Worm (Caenorhabditis elegans) whole organism, L1 larva: ENCODE results near the gene Y48A6B.7.

Source experiments
- C04F5.9 ChIP-seq: sonication (generic microtip); optimal IDR thresholded peaks from 2 replicates; lab custom pipeline; 2016; ENCODE audit warnings: missing genetic modification characterization, missing compliant biosample characterization
- C34B4.2 ChIP-seq: sonication (generic microtip); optimal IDR thresholded peaks from 2 replicates; lab custom pipeline; 2017; ENCODE audit warnings: mild to moderate bottlenecking, missing genetic modification characterization, missing compliant biosample characterization
- Y116A8C.19 ChIP-seq: sonication (generic microtip); optimal IDR thresholded peaks from 2 replicates; lab custom pipeline; 2016; ENCODE audit warnings: missing compliant biosample characterization, missing genetic modification characterization, borderline replicate concordance
- alr-1 ChIP-seq: fragments of 200-800 bp; sonication (Bioruptor generic); optimal IDR thresholded peaks from 2 replicates; lab custom pipeline; 2018; ENCODE audit warnings: borderline replicate concordance, mild to moderate bottlenecking, missing genetic modification characterization, missing compliant biosample characterization
- ama-1 ChIP-seq: fragments of 150-350 bp; optimal IDR thresholded peaks from 2 replicates; lab custom pipeline; 2014
- blmp-1 ChIP-seq: fragments of 150-350 bp; optimal IDR thresholded peaks from 2 replicates; lab custom pipeline; 2014; ENCODE audit warnings: missing biosample characterization, missing genetic modification characterization
- ceh-63 ChIP-seq: fragments of 200-800 bp; sonication (Bioruptor generic); optimal IDR thresholded peaks from 2 replicates; lab custom pipeline; 2018; ENCODE audit warnings: mild to moderate bottlenecking, missing genetic modification characterization, missing compliant biosample characterization
- ceh-8 ChIP-seq: fragments of 200-800 bp; sonication (Bioruptor generic); optimal IDR thresholded peaks from 2 replicates; lab custom pipeline; 2018; ENCODE audit warnings: mild to moderate bottlenecking, missing genetic modification characterization, moderate library complexity, missing compliant biosample characterization
- ceh-82 ChIP-seq, 3 experiments: fragments of 150-350 bp in 1 of 3; sonication (generic microtip) in 2 of 3; optimal IDR thresholded peaks; 2 replicates each; lab custom pipeline; 2014 to 2017; ENCODE audit warnings: missing biosample characterization in 3 of 3, missing genetic modification characterization in 3 of 3
- ceh-88 ChIP-seq: fragments of 200-800 bp; sonication (Bioruptor generic); IDR thresholded peaks from 2 replicates; pipeline ENCODE4 v1.3.6; 2022; ENCODE audit warnings: missing genetic modification characterization, missing compliant biosample characterization
- ceh-90 ChIP-seq: sonication (generic microtip); optimal IDR thresholded peaks from 2 replicates; lab custom pipeline; 2016; ENCODE audit warnings: missing genetic modification characterization, missing compliant biosample characterization
- ces-1 ChIP-seq: fragments of 150-350 bp; optimal IDR thresholded peaks from 2 replicates; lab custom pipeline; 2014; ENCODE audit warnings: missing biosample characterization, missing genetic modification reagents, missing genetic modification characterization
- dsc-1 ChIP-seq: sonication (generic microtip); optimal IDR thresholded peaks from 2 replicates; lab custom pipeline; 2016; ENCODE audit warnings: mild to moderate bottlenecking, missing genetic modification characterization, missing compliant biosample characterization
- efl-1 ChIP-seq, 4 experiments: fragments of 150-350 bp; optimal IDR thresholded peaks in 3 of 4; peaks in 1 of 4; 1 replicate in 1 of 4; 2 replicates in 3 of 4; lab custom pipeline; 2014; ENCODE audit warnings: missing biosample characterization in 2 of 4, missing genetic modification characterization in 2 of 4, missing genetic modification reagents in 2 of 4
- efl-3 ChIP-seq: fragments of 200-800 bp; sonication (Bioruptor generic); optimal IDR thresholded peaks from 2 replicates; lab custom pipeline; 2018; ENCODE audit warnings: mild to moderate bottlenecking, missing genetic modification characterization, missing compliant biosample characterization
- egl-13 ChIP-seq: sonication (generic microtip); optimal IDR thresholded peaks from 2 replicates; lab custom pipeline; 2016; ENCODE audit warnings: missing genotype, missing genetic modification reagents, missing genetic modification characterization, missing compliant biosample characterization
- egl-27 ChIP-seq, 2 experiments: fragments of 150-350 bp in 1 of 2; sonication (generic microtip); optimal IDR thresholded peaks; 3 replicates each; lab custom pipeline; 2017 to 2018; ENCODE audit warnings: missing biosample characterization in 2 of 2, missing genetic modification characterization in 2 of 2, missing genetic modification reagents in 2 of 2
- elt-2 ChIP-seq: sonication (generic microtip); optimal IDR thresholded peaks from 2 replicates; lab custom pipeline; 2016; ENCODE audit warnings: missing genetic modification characterization, mild to moderate bottlenecking, inconsistent platforms, missing compliant biosample characterization, missing genetic modification reagents
- ets-5 ChIP-seq: fragments of 200-800 bp; sonication (Bioruptor generic); IDR thresholded peaks from 2 replicates; pipeline ENCODE4 v1.3.6; 2022; ENCODE audit warnings: missing genetic modification characterization, missing compliant biosample characterization
- fkh-4 ChIP-seq: sonication (generic microtip); optimal IDR thresholded peaks from 2 replicates; lab custom pipeline; 2016; ENCODE audit warnings: missing compliant biosample characterization, missing genetic modification characterization, borderline replicate concordance
- grh-1 ChIP-seq: fragments of 200-800 bp; sonication (Bioruptor generic); IDR thresholded peaks from 2 replicates; pipeline ENCODE4 v1.3.6; 2022; ENCODE audit warnings: missing genetic modification reagents, missing genetic modification characterization, missing compliant biosample characterization
- hlh-17 ChIP-seq: fragments of 200-800 bp; sonication (Bioruptor generic); optimal IDR thresholded peaks from 2 replicates; lab custom pipeline; 2018; ENCODE audit warnings: missing genetic modification characterization, mild to moderate bottlenecking, missing compliant biosample characterization, moderate library complexity, borderline replicate concordance
- hlh-4 ChIP-seq: sonication (generic microtip); optimal IDR thresholded peaks from 2 replicates; lab custom pipeline; 2016; ENCODE audit warnings: mild to moderate bottlenecking, missing genetic modification characterization, missing compliant biosample characterization
- hpl-2 ChIP-seq: fragments of 150-350 bp; optimal IDR thresholded peaks from 2 replicates; lab custom pipeline; 2014; ENCODE audit warnings: missing biosample characterization, missing genetic modification reagents, missing genetic modification characterization
- lin-14 ChIP-seq: fragments of 200-800 bp; sonication (Bioruptor generic); optimal IDR thresholded peaks from 2 replicates; lab custom pipeline; 2018; ENCODE audit warnings: mild to moderate bottlenecking, missing genetic modification characterization, moderate library complexity, missing compliant biosample characterization
- lin-35 ChIP-seq, 2 experiments: fragments of 150-350 bp; optimal IDR thresholded peaks; 2 replicates each; lab custom pipeline; 2014; ENCODE audit warnings: missing biosample characterization in 2 of 2, missing genetic modification characterization in 2 of 2, missing genetic modification reagents in 2 of 2
- lir-3 ChIP-seq: sonication (generic microtip); optimal IDR thresholded peaks from 2 replicates; lab custom pipeline; 2016; ENCODE audit warnings: mild to moderate bottlenecking, missing genetic modification characterization, moderate library complexity, missing compliant biosample characterization; ENCODE audit not compliant: poor library complexity
- lsy-2 ChIP-seq, 2 experiments: fragments of 150-350 bp; optimal IDR thresholded peaks; 2 replicates each; lab custom pipeline; 2014; ENCODE audit warnings: missing biosample characterization in 2 of 2, missing genetic modification characterization in 2 of 2
- mab-9 ChIP-seq: fragments of 200-800 bp; sonication (Bioruptor generic); IDR thresholded peaks from 2 replicates; pipeline ENCODE4 v1.3.6; 2022; ENCODE audit warnings: missing genetic modification reagents, missing genetic modification characterization, missing compliant biosample characterization
- mdl-1 ChIP-seq, 2 experiments: fragments of 150-350 bp; optimal IDR thresholded peaks; 2 replicates each; lab custom pipeline; 2014 to 2017; ENCODE audit warnings: missing biosample characterization in 2 of 2, missing genetic modification characterization in 2 of 2, inconsistent platforms in 1 of 2
- mef-2 ChIP-seq: fragments of 150-350 bp; optimal IDR thresholded peaks from 2 replicates; lab custom pipeline; 2014; ENCODE audit warnings: missing biosample characterization, missing genetic modification characterization
- nhr-19 ChIP-seq: fragments of 200-800 bp; sonication (Bioruptor generic); conservative IDR thresholded peaks from 2 replicates; pipeline ENCODE4 v1.3.6; 2022; ENCODE audit warnings: missing genetic modification characterization, missing compliant biosample characterization
- nhr-20 ChIP-seq: sonication (generic microtip); optimal IDR thresholded peaks from 2 replicates; lab custom pipeline; 2016; ENCODE audit warnings: mild to moderate bottlenecking, missing genetic modification characterization, missing compliant biosample characterization
- nhr-237 ChIP-seq: fragments of 150-350 bp; optimal IDR thresholded peaks from 2 replicates; lab custom pipeline; 2014; ENCODE audit warnings: missing biosample characterization, missing genetic modification characterization
- nhr-47 ChIP-seq: sonication (generic microtip); optimal IDR thresholded peaks from 2 replicates; lab custom pipeline; 2016; ENCODE audit warnings: mild to moderate bottlenecking, missing genetic modification characterization, moderate library complexity, missing compliant biosample characterization
- nhr-77 ChIP-seq: fragments of 150-350 bp; optimal IDR thresholded peaks from 2 replicates; lab custom pipeline; 2014; ENCODE audit warnings: missing biosample characterization, missing genetic modification characterization
- nhr-84 ChIP-seq: sonication (generic microtip); optimal IDR thresholded peaks from 2 replicates; lab custom pipeline; 2017; ENCODE audit warnings: missing biosample characterization, missing genetic modification characterization
- nhr-85 ChIP-seq: sonication (generic microtip); peaks from one replicate; lab custom pipeline; 2016; ENCODE audit warnings: missing genetic modification characterization, inconsistent platforms, missing compliant biosample characterization
- pax-3 ChIP-seq: fragments of 200-800 bp; sonication (Bioruptor generic); optimal IDR thresholded peaks from 2 replicates; lab custom pipeline; 2018; ENCODE audit warnings: mild to moderate bottlenecking, missing genetic modification characterization, moderate library complexity, missing compliant biosample characterization
- pqm-1 ChIP-seq: sonication (generic microtip); optimal IDR thresholded peaks from 3 replicates; lab custom pipeline; 2017; ENCODE audit warnings: missing biosample characterization, missing genetic modification characterization
- rnt-1 ChIP-seq: sonication (generic microtip); optimal IDR thresholded peaks from 2 replicates; lab custom pipeline; 2016; ENCODE audit warnings: mild to moderate bottlenecking, missing genetic modification characterization, moderate library complexity, missing compliant biosample characterization
- snu-23 ChIP-seq: sonication (generic microtip); optimal IDR thresholded peaks from 2 replicates; lab custom pipeline; 2016; ENCODE audit warnings: missing genetic modification characterization, missing compliant biosample characterization
- sptf-1 ChIP-seq: fragments of 150-350 bp; optimal IDR thresholded peaks from 2 replicates; lab custom pipeline; 2014; ENCODE audit warnings: missing biosample characterization, missing genetic modification characterization
- sup-37 ChIP-seq: fragments of 200-800 bp; sonication (Bioruptor generic); optimal IDR thresholded peaks from 2 replicates; lab custom pipeline; 2018; ENCODE audit warnings: mild to moderate bottlenecking, missing genetic modification characterization, missing compliant biosample characterization
- swsn-7 ChIP-seq: sonication (generic microtip); optimal IDR thresholded peaks from 2 replicates; lab custom pipeline; 2016; ENCODE audit warnings: missing genetic modification characterization, missing compliant biosample characterization
- tlp-1 ChIP-seq: fragments of 150-350 bp; optimal IDR thresholded peaks from 2 replicates; lab custom pipeline; 2014; ENCODE audit warnings: missing biosample characterization, missing genetic modification characterization
- unc-98 ChIP-seq: fragments of 200-800 bp; sonication (Bioruptor generic); IDR thresholded peaks from 2 replicates; pipeline ENCODE4 v1.3.6; 2022; ENCODE audit warnings: missing genetic modification characterization, missing compliant biosample characterization
- vab-15 ChIP-seq: sonication (generic microtip); optimal IDR thresholded peaks from 2 replicates; lab custom pipeline; 2017; ENCODE audit warnings: missing genotype, mild to moderate bottlenecking, missing genetic modification characterization, missing compliant biosample characterization
- xbp-1 ChIP-seq: sonication (generic microtip); optimal IDR thresholded peaks from 2 replicates; lab custom pipeline; 2016; ENCODE audit warnings: missing genetic modification characterization, missing compliant biosample characterization
- zag-1 ChIP-seq: fragments of 150-350 bp; optimal IDR thresholded peaks from 2 replicates; lab custom pipeline; 2014; ENCODE audit warnings: missing biosample characterization, missing genetic modification characterization
- zip-4 ChIP-seq: fragments of 200-800 bp; sonication (Bioruptor generic); optimal IDR thresholded peaks from 2 replicates; lab custom pipeline; 2018; ENCODE audit warnings: mild to moderate bottlenecking, missing genetic modification characterization, moderate library complexity, missing compliant biosample characterization

Gene Y48A6B.7

ce11 chrIII:11054532-11055265 is 28.3 kb upstream of the Y48A6B.7 start:
- peak; percentile 96 for TF ChIP-seq lin-14
- TF ChIP-seq blmp-1 (tag; lab: Kevin White, UChicago), result peak; percentile 87
- TF ChIP-seq lir-3 (tag; lab: Kevin White, UChicago), result no peak
- no peak for TF ChIP-seq ceh-63
- TF ChIP-seq lin-35 (GFP tag; optimal IDR thresholded peaks at IDR 0.05; lab: Kevin White, UChicago), result peak; percentile 55 to 65
- TF ChIP-seq sup-37 (GFP tag; lab: Kevin White, UChicago), result no peak
- TF ChIP-seq pax-3 (tag; lab: Kevin White, UChicago), result peak; percentile 39
- no peak for TF ChIP-seq zag-1 (tag; lab: Kevin White, UChicago)
- TF ChIP-seq swsn-7, result peak; percentile 70
- TF ChIP-seq nhr-77, result peak; percentile 13
- TF ChIP-seq lsy-2 (tag; optimal IDR thresholded peaks at IDR 0.05; lab: Kevin White, UChicago), result peak; percentile 37 to 70
- TF ChIP-seq pqm-1 (tag; lab: Kevin White, UChicago), result no peak
- no peak for TF ChIP-seq vab-15 (tag; lab: Kevin White, UChicago)
- TF ChIP-seq fkh-4 (tag; lab: Kevin White, UChicago), result peak; percentile 51
- TF ChIP-seq nhr-84 (tag; lab: Kevin White, UChicago), result no peak
- TF ChIP-seq hlh-17 (GFP tag; lab: Kevin White, UChicago), result no peak
- no peak for TF ChIP-seq grh-1
- peak; percentile 18; the same call in 1 of the 2 replicates for TF ChIP-seq ceh-88 (GFP tag; lab: Robert Waterston, UW)
- TF ChIP-seq nhr-85 (tag; lab: Kevin White, UChicago), result peak; percentile 63
- TF ChIP-seq ces-1 (GFP tag; lab: Kevin White, UChicago), result no peak
- peak; percentile 72 for TF ChIP-seq nhr-47 (tag; lab: Kevin White, UChicago)
- no peak for TF ChIP-seq tlp-1 (tag; lab: Kevin White, UChicago)
- no peak for TF ChIP-seq egl-13 (tag; lab: Kevin White, UChicago)
- TF ChIP-seq nhr-237 (tag; lab: Kevin White, UChicago), result no peak
- no peak for TF ChIP-seq mef-2 (tag; lab: Kevin White, UChicago)
- TF ChIP-seq mab-9 (GFP tag; lab: Robert Waterston, UW), result no peak
- TF ChIP-seq ceh-82 (tag; optimal IDR thresholded peaks at IDR 0.05; lab: Kevin White, UChicago), result peak; percentile 22 to 66 (median 54)
- peak; percentile 77 for TF ChIP-seq xbp-1 (tag; lab: Kevin White, UChicago)
- TF ChIP-seq hlh-4 (tag; lab: Kevin White, UChicago), result no peak
- TF ChIP-seq snu-23 (GFP tag; lab: Kevin White, UChicago), result peak; percentile 62
- TF ChIP-seq elt-2 (tag; lab: Kevin White, UChicago), result no peak
- TF ChIP-seq efl-3 (GFP tag; lab: Kevin White, UChicago), result no peak
- TF ChIP-seq ets-5, result no peak
- no peak for TF ChIP-seq hpl-2 (GFP tag; lab: Kevin White, UChicago)
- no peak for TF ChIP-seq egl-27 (tag; optimal IDR thresholded peaks at IDR 0.05; lab: Kevin White, UChicago)
- no peak for TF ChIP-seq ceh-8 (GFP tag; lab: Kevin White, UChicago)
- peak; percentile 66 to 76 for TF ChIP-seq efl-1 (optimal IDR thresholded peaks at IDR 0.05; lab: Kevin White, UChicago)
- TF ChIP-seq efl-1 (GFP tag; optimal IDR thresholded peaks at IDR 0.05 in 1 of 2; lab: Kevin White, UChicago), result peak; percentile 44 to 93
- TF ChIP-seq mdl-1 (tag; optimal IDR thresholded peaks at IDR 0.05; lab: Kevin White, UChicago), result peak in 1 of 2 experiments; percentile 48
- TF ChIP-seq ama-1, result no peak
- no peak for TF ChIP-seq unc-98 (GFP tag; lab: Robert Waterston, UW)
- TF ChIP-seq dsc-1, result peak; percentile 90
- TF ChIP-seq nhr-19 (GFP tag; lab: Robert Waterston, UW), result peak; percentile 37
- TF ChIP-seq Y116A8C.19 (tag; lab: Kevin White, UChicago), result no peak
- TF ChIP-seq C34B4.2 (tag; lab: Kevin White, UChicago), result no peak
- no peak for TF ChIP-seq rnt-1 (tag; lab: Kevin White, UChicago)
- TF ChIP-seq zip-4 (GFP tag; lab: Kevin White, UChicago), result no peak
- TF ChIP-seq alr-1 (tag; lab: Kevin White, UChicago), result no peak
- peak; percentile 55 for TF ChIP-seq nhr-20 (tag; lab: Kevin White, UChicago)
- no peak for TF ChIP-seq ceh-90 (tag; lab: Kevin White, UChicago)
- TF ChIP-seq sptf-1, result no peak
- no peak for TF ChIP-seq C04F5.9 (tag; lab: Kevin White, UChicago)
